Worm (Caenorhabditis elegans): Measurements from ENCODE around the gene Y45G5AM.9.

The Y45G5AM.9 gene

ce11 chrV:4187144-4187485, 7.3 kb downstream of the Y45G5AM.9 start, which contains the start of gene nhr-114:
Gene nhr-114, plus strand, starts transcription at chrV:4187202.
- TF ChIP-seq snpc-4 (tag; optimal IDR thresholded peaks at IDR 0.05) (peak; percentile 77), nhr-47 (tag; optimal IDR thresholded peaks at IDR 0.05) (no peak), nhr-85 (tag) (peak; percentile 19), mep-1 (tag; optimal IDR thresholded peaks at IDR 0.05) (peak; percentile 27), lin-39 (tag; optimal IDR thresholded peaks at IDR 0.05) (no peak)

ce11 chrV:4186453-4187143, 7.8 kb downstream of the Y45G5AM.9 start:
- TF ChIP-seq dpl-1 (GFP tag; optimal IDR thresholded peaks at IDR 0.05) = peak in 1 of 3 experiments; percentile 19
- TF ChIP-seq lsy-2 (tag; optimal IDR thresholded peaks at IDR 0.05) = no peak
- peak in 1 of 2 experiments; percentile 20 for TF ChIP-seq mdl-1 (tag; optimal IDR thresholded peaks at IDR 0.05)
- peak in 1 of 2 experiments; percentile 1 for TF ChIP-seq lin-35 (GFP tag; optimal IDR thresholded peaks at IDR 0.05)
- TF ChIP-seq nhr-90 (tag; optimal IDR thresholded peaks at IDR 0.05; ENCODE audit: poor library complexity) = peak; percentile 57
- TF ChIP-seq nhr-19 (GFP tag; conservative IDR thresholded peaks at IDR 0.05) = peak; percentile 68
- TF ChIP-seq C16A3.4 (tag; optimal IDR thresholded peaks at IDR 0.05) = no peak
- peak; percentile 64 for TF ChIP-seq nhr-20 (tag; optimal IDR thresholded peaks at IDR 0.05)
- peak; percentile 12 for TF ChIP-seq xbp-1 (tag; optimal IDR thresholded peaks at IDR 0.05)
- peak; percentile 70 for TF ChIP-seq elt-2 (tag; optimal IDR thresholded peaks at IDR 0.05)
- TF ChIP-seq unc-86 (tag; optimal IDR thresholded peaks at IDR 0.05) = no peak
- peak; percentile 54 for TF ChIP-seq nhr-85 (tag)
- peak; percentile 27; the same call in 1 of the 2 replicates for TF ChIP-seq grh-1 (GFP tag; IDR thresholded peaks at IDR 0.05)
- TF ChIP-seq blmp-1 (tag; optimal IDR thresholded peaks at IDR 0.05) = peak; percentile 16
- TF ChIP-seq nhr-47 (tag; optimal IDR thresholded peaks at IDR 0.05) = peak; percentile 32
- TF ChIP-seq aha-1 (tag; optimal IDR thresholded peaks at IDR 0.05) = no peak
- TF ChIP-seq nhr-71 (tag; optimal IDR thresholded peaks at IDR 0.05) = peak; percentile 78
- TF ChIP-seq snu-23 (GFP tag; optimal IDR thresholded peaks at IDR 0.05) = peak; percentile 36
- TF ChIP-seq efl-1 (optimal IDR thresholded peaks at IDR 0.05) = no peak
- no peak for TF ChIP-seq efl-1 (GFP tag; optimal IDR thresholded peaks at IDR 0.05 in 1 of 2)
- TF ChIP-seq unc-62 (GFP tag; optimal IDR thresholded peaks at IDR 0.05) = no peak
- TF ChIP-seq lin-14 (GFP tag; optimal IDR thresholded peaks at IDR 0.05) = peak; percentile 78

ce11 chrV:4185885-4186284, 8.6 kb downstream of the Y45G5AM.9 start:
- TF ChIP-seq mef-2 (tag; optimal IDR thresholded peaks at IDR 0.05) = no peak
- TF ChIP-seq isw-1 (GFP tag; IDR thresholded peaks at IDR 0.05) = no peak
- no peak for TF ChIP-seq tlp-1 (tag; optimal IDR thresholded peaks at IDR 0.05)
- no peak for TF ChIP-seq nhr-237 (tag; optimal IDR thresholded peaks at IDR 0.05)
- TF ChIP-seq lin-14 (GFP tag; optimal IDR thresholded peaks at IDR 0.05) = no peak
- TF ChIP-seq elt-2 (tag; optimal IDR thresholded peaks at IDR 0.05) = no peak

DNA sequence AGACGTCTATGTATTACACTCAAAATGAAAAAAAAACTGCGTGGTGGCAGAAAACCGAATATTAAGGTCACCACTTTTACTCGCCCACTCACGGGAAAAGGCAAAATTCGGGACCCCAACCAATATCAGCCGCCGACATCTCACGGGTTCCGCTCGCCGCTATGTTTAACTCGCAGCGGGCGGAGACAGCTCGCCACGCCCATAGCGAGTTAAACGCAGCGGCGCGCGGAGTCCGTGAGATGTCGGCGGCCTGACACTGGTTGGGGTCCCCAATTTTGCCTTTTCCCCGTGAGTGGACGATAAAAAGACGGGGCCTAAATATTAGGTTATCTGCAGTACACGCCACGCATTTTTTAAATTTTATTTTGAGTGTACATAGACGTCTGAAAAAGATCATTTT, 11.9 kb downstream of the Y45G5AM.9 start:
- TF ChIP-seq fkh-4 (tag; optimal IDR thresholded peaks at IDR 0.05; ENCODE audit: borderline replicate concordance) (no peak), snpc-4 (tag; optimal IDR thresholded peaks at IDR 0.05) (peak; percentile 32), elt-2 (tag; optimal IDR thresholded peaks at IDR 0.05) (no peak), efl-1 (optimal IDR thresholded peaks at IDR 0.05) (no peak), efl-1 (GFP tag; optimal IDR thresholded peaks at IDR 0.05 in 1 of 2) (peak in 1 of 2 experiments; percentile 52), nhr-11 (tag; optimal IDR thresholded peaks at IDR 0.05) (no peak), snu-23 (GFP tag; optimal IDR thresholded peaks at IDR 0.05) (no peak), hpl-2 (GFP tag; optimal IDR thresholded peaks at IDR 0.05) (no peak), lin-39 (tag; optimal IDR thresholded peaks at IDR 0.05) (no peak)

- TF ChIP-seq lin-15B (tag; optimal IDR thresholded peaks at IDR 0.05) (no peak), fos-1 (tag; optimal IDR thresholded peaks at IDR 0.05) (no peak), nhr-76 (tag; optimal IDR thresholded peaks at IDR 0.05) (no peak), egl-27 (tag; optimal IDR thresholded peaks at IDR 0.05) (no peak), jun-1 (tag; optimal IDR thresholded peaks at IDR 0.05) (no peak)
Observed at ce11 chrV:4181727-4182126, 12.7 kb downstream of the Y45G5AM.9 start.
